Worm (Caenorhabditis elegans): Measurements from ENCODE around the gene F14H8.8.
A peak's percentile ranks its signal among the peaks of the same experiment; 100 is the strongest.
"Not testable (repeated sequence)": the region's sequence is repeated elsewhere in the genome, so short reads cannot be mapped to it uniquely, and the experiment has no call there.

F14H8.8 gene

ce11 chrV:15015799-15016198, 13.5 kb upstream of the F14H8.8 start:
- TF ChIP-seq syd-9 (tag; optimal IDR thresholded peaks at IDR 0.05) (no peak), tbx-2 (tag; optimal IDR thresholded peaks at IDR 0.05) (no peak), nfya-1 (tag; optimal IDR thresholded peaks at IDR 0.05) (peak; percentile 13), pha-2 (tag; optimal IDR thresholded peaks at IDR 0.05) (no peak)

DNA sequence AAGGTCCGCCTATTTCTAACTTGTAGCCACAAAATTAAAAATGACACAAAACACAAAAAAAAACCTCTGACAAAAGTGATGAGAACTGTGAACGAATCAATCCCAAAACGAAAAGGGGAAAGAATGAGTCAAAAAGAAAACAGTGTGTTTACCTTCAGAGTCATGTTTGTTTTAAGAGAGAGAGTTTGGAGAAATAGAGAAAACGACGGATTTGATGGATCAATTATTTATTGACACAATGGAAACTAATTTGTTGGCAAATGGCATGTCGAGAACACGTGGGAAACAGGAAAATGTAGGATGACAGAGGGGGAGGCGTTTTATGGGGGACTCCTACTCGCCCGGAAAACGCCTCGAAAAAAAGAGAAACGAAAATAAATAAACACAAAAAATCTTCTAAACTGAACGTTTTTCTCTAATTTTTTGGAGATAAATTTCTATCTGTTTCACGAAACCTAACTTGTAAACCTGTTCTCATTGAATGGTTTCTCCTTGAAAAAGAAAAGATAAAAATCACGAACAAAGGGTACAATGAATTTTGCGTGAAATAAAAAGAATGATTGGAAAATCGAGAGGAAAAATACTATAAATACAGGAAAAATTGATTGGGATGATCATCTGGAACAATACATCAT, 12.4 kb upstream of the F14H8.8 start:
- no peak for TF ChIP-seq dve-1 (tag; optimal IDR thresholded peaks at IDR 0.05)
- TF ChIP-seq pros-1 (tag; optimal IDR thresholded peaks at IDR 0.05): no peak

DNA sequence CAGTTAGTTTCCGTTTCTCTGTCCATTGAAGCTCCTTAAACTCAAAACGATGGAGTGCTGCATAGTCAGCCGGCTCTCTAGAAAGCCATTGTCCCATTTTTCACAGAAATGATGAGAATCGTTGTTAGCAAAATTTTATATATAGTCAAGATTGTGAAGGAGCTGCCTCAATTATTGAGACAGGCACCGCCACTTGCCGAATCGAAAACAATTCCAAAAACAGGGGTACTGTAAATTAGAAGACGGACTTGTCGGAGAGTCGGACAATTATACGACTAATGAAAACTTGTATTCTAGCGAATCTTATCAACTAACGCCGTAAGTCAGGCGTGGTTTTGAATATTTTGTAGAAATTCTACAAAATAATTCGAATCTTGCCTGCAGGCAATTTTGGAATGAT, 9.0 kb upstream of the F14H8.8 start, which contains the start of gene F14H8.2:
F14H8.2 (minus strand) TSS at position 101 of the 400 bp plus-strand sequence.
- TF ChIP-seq che-1 (tag; optimal IDR thresholded peaks at IDR 0.05): no peak
- TF ChIP-seq pha-2 (tag; optimal IDR thresholded peaks at IDR 0.05): no peak
- TF ChIP-seq K09A11.1 (tag; optimal IDR thresholded peaks at IDR 0.05; ENCODE audit: insufficient read depth): no peak
- TF ChIP-seq tbx-7 (tag; optimal IDR thresholded peaks at IDR 0.05): no peak
- no peak for TF ChIP-seq tbx-2 (tag; optimal IDR thresholded peaks at IDR 0.05)
- no peak for TF ChIP-seq C38D4.7 (GFP tag; optimal IDR thresholded peaks at IDR 0.05)
- TF ChIP-seq ceh-31 (tag; optimal IDR thresholded peaks at IDR 0.05): no peak
- TF ChIP-seq ceh-14 (tag; optimal IDR thresholded peaks at IDR 0.05): no peak
- no peak for TF ChIP-seq elt-4 (tag; optimal IDR thresholded peaks at IDR 0.05)
- TF ChIP-seq hlh-13 (GFP tag; optimal IDR thresholded peaks at IDR 0.05): no peak
- no peak for TF ChIP-seq nhr-11 (tag; optimal IDR thresholded peaks at IDR 0.05)
- TF ChIP-seq ref-2 (tag; optimal IDR thresholded peaks at IDR 0.05): no peak

ce11 chrV:15020732-15021131, 8.5 kb upstream of the F14H8.8 start, which contains the start of gene F14H8.5:
F14H8.5 (plus strand) TSS chrV:15021032.
- TF ChIP-seq ets-4 (tag; optimal IDR thresholded peaks at IDR 0.05) (no peak), fkh-10 (GFP tag; optimal IDR thresholded peaks at IDR 0.05) (no peak), ceh-24 (tag; optimal IDR thresholded peaks at IDR 0.05) (no peak), rnt-1 (tag; optimal IDR thresholded peaks at IDR 0.05) (no peak), pha-4 (tag; optimal IDR thresholded peaks at IDR 0.05) (no peak)

- TF ChIP-seq pat-9 (tag; optimal IDR thresholded peaks at IDR 0.05) (no peak), ceh-6 (GFP tag; optimal IDR thresholded peaks at IDR 0.05) (no peak)
Observed at ce11 chrV:15023544-15023943, 5.7 kb upstream of the F14H8.8 start, which contains the start of gene F14H8.4. F14H8.4 (plus strand) TSS chrV:15023844.

- not testable (repeated sequence) for TF ChIP-seq odd-2 (tag; optimal IDR thresholded peaks at IDR 0.05); nhr-232 (tag; optimal IDR thresholded peaks at IDR 0.05); ceh-6 (GFP tag; optimal IDR thresholded peaks at IDR 0.05)
Observed at ce11 chrV:15031373-15031772, 2.1 kb downstream of the F14H8.8 start, which contains the start of gene cng-1. cng-1 (minus strand) TSS chrV:15031473.

- not testable (repeated sequence) for TF ChIP-seq pros-1, nfya-1, hlh-6 (tag; optimal IDR thresholded peaks at IDR 0.05)
Observed at ce11 chrV:15036769-15037168, 7.5 kb downstream of the F14H8.8 start, which contains the start of gene melo-3. melo-3 (minus strand) TSS chrV:15036869.

ce11 chrV:15048107-15048506, 18.8 kb downstream of the F14H8.8 start, which contains the start of gene sdc-3:
sdc-3 (minus strand) TSS chrV:15048207.
- TF ChIP-seq unc-55 (GFP tag; optimal IDR thresholded peaks at IDR 0.05) (peak; percentile 17), ceh-19 (GFP tag; optimal IDR thresholded peaks at IDR 0.05) (no peak)

Data from whole organism, late embryonic.